Worm (Caenorhabditis elegans): Measurements from ENCODE around the gene Y44A6D.3.

ce11 chrV:20820033-20820432 is 27.8 kb upstream of the Y44A6D.3 start, which contains the start of gene T03D8.6:
- TF ChIP-seq fkh-10 (GFP tag; optimal IDR thresholded peaks at IDR 0.05) (no peak), lin-15B (tag; optimal IDR thresholded peaks at IDR 0.05) (no peak)

All from whole organism, L4 larva.